Fruit fly (Drosophila melanogaster) whole organism, embryonic: ENCODE results near the gene Cht5.
A peak's percentile ranks its signal among the peaks of the same experiment; 100 is the strongest.

ENCODE experiments used
- CG1024 ChIP-seq: fragments of 200-800 bp; sonication (Bioruptor generic); IDR thresholded peaks from 2 replicates; pipeline ENCODE4 v1.3.6; 2022; ENCODE audit warnings: missing biosample characterization, missing genetic modification characterization
- CG11560 ChIP-seq: fragments of 200-800 bp; sonication (Bioruptor generic); IDR thresholded peaks from 3 replicates; pipeline ENCODE4 v1.3.6; 2022; ENCODE audit warnings: missing biosample characterization, missing genetic modification characterization
- CG12071 ChIP-seq: fragments of 200-800 bp; sonication (Bioruptor generic); optimal IDR thresholded peaks from 3 replicates; lab custom pipeline; 2018; ENCODE audit warnings: missing biosample characterization, mild to moderate bottlenecking, missing genetic modification characterization
- CG12659 ChIP-seq: fragments of 200-800 bp; sonication (Bioruptor generic); optimal IDR thresholded peaks from 3 replicates; lab custom pipeline; 2017; ENCODE audit warnings: mild to moderate bottlenecking, missing biosample characterization, missing genetic modification reagents, missing genetic modification characterization
- CG13287 ChIP-seq: fragments of 200-800 bp; sonication (Bioruptor generic); IDR thresholded peaks from 2 replicates; pipeline ENCODE4 v1.3.6; 2022; ENCODE audit warnings: missing biosample characterization, missing genetic modification characterization; ENCODE audit not compliant: partially characterized antibody
- CG13775 ChIP-seq: fragments of 200-800 bp; sonication (Bioruptor generic); optimal IDR thresholded peaks from 3 replicates; lab custom pipeline; 2017; ENCODE audit warnings: missing biosample characterization, mild to moderate bottlenecking, missing genetic modification characterization
- CG14710 ChIP-seq: fragments of 200-800 bp; sonication (Bioruptor generic); optimal IDR thresholded peaks from 3 replicates; lab custom pipeline; 2019; ENCODE audit warnings: missing biosample characterization, mild to moderate bottlenecking, missing genetic modification characterization, moderate library complexity
- CG14860 ChIP-seq: fragments of 200-800 bp; sonication (Bioruptor generic); IDR thresholded peaks from 3 replicates; pipeline ENCODE4 v1.3.6; 2022; ENCODE audit warnings: missing biosample characterization, missing genetic modification characterization; ENCODE audit not compliant: partially characterized antibody
- CG15601 ChIP-seq: fragments of 200-800 bp; sonication (Bioruptor generic); optimal IDR thresholded peaks from 3 replicates; lab custom pipeline; 2019; ENCODE audit warnings: missing biosample characterization, mild to moderate bottlenecking, missing genetic modification characterization, moderate library complexity
- CG17385 ChIP-seq: fragments of 200-800 bp; sonication (Bioruptor generic); optimal IDR thresholded peaks from 3 replicates; lab custom pipeline; 2018; ENCODE audit warnings: missing biosample characterization, mild to moderate bottlenecking, missing genetic modification characterization
- CG18011 ChIP-seq: fragments of 200-800 bp; sonication (Bioruptor generic); optimal IDR thresholded peaks from 2 replicates; lab custom pipeline; 2017; ENCODE audit warnings: missing biosample characterization, missing genetic modification characterization, mild to moderate bottlenecking, moderate library complexity, missing genotype
- CG2120 ChIP-seq: fragments of 200-800 bp; sonication (Bioruptor generic); optimal IDR thresholded peaks from 3 replicates; lab custom pipeline; 2016; ENCODE audit warnings: missing biosample characterization, missing genetic modification characterization
- CG2712 ChIP-seq: fragments of 200-800 bp; optimal IDR thresholded peaks from 3 replicates; lab custom pipeline; 2019; ENCODE audit warnings: missing biosample characterization, mild to moderate bottlenecking, missing genetic modification characterization, moderate library complexity
- CG4282 ChIP-seq: fragments of 200-800 bp; sonication (Bioruptor generic); optimal IDR thresholded peaks from 2 replicates; lab custom pipeline; 2016; ENCODE audit warnings: missing biosample characterization, missing genetic modification characterization
- CG5953 ChIP-seq: fragments of 200-800 bp; sonication (Bioruptor generic); IDR thresholded peaks from 2 replicates; pipeline ENCODE4 v1.3.6; 2022; ENCODE audit warnings: missing biosample characterization, missing genetic modification characterization
- CG7745 ChIP-seq: fragments of 200-800 bp; sonication (Bioruptor generic); optimal IDR thresholded peaks from 2 replicates; lab custom pipeline; 2018; ENCODE audit warnings: missing biosample characterization, mild to moderate bottlenecking, missing genetic modification characterization, moderate library complexity
- CG7839 ChIP-seq: fragments of 200-800 bp; sonication (Bioruptor generic); optimal IDR thresholded peaks from 3 replicates; lab custom pipeline; 2018; ENCODE audit warnings: missing biosample characterization, mild to moderate bottlenecking, missing genetic modification characterization, moderate library complexity
- CG7963 ChIP-seq: fragments of 200-800 bp; sonication (Bioruptor generic); IDR thresholded peaks from 3 replicates; pipeline ENCODE4 v1.3.6; 2022; ENCODE audit warnings: missing biosample characterization, missing genetic modification characterization; ENCODE audit not compliant: partially characterized antibody
- CG8281 ChIP-seq: fragments of 200-800 bp; sonication (Bioruptor generic); optimal IDR thresholded peaks from 2 replicates; lab custom pipeline; 2018; ENCODE audit warnings: missing biosample characterization, mild to moderate bottlenecking, missing genetic modification characterization, moderate library complexity
- CG8290 ChIP-seq, 3 experiments: fragments of 200-800 bp; sonication (Bioruptor generic); optimal IDR thresholded peaks; 2 replicates each; lab custom pipeline; 2016 to 2019; ENCODE audit warnings: missing biosample characterization in 3 of 3, missing genetic modification characterization in 3 of 3, mild to moderate bottlenecking in 2 of 3, moderate library complexity in 1 of 3
- CG8924 ChIP-seq: fragments of 200-800 bp; optimal IDR thresholded peaks from 3 replicates; lab custom pipeline; 2019; ENCODE audit warnings: missing biosample characterization, mild to moderate bottlenecking, missing genetic modification characterization, moderate library complexity
- CG9215 ChIP-seq: fragments of 200-800 bp; sonication (Bioruptor generic); IDR thresholded peaks from 2 replicates; pipeline ENCODE4 v1.3.6; 2022; ENCODE audit warnings: missing biosample characterization, missing genetic modification characterization
- CoRest ChIP-seq: fragments of 200-800 bp; sonication (Bioruptor generic); optimal IDR thresholded peaks from 3 replicates; lab custom pipeline; 2018; ENCODE audit warnings: missing biosample characterization, mild to moderate bottlenecking, missing genetic modification characterization, moderate library complexity
- ERR ChIP-seq: fragments of 200-800 bp; sonication (Bioruptor generic); optimal IDR thresholded peaks from 2 replicates; lab custom pipeline; 2016; ENCODE audit warnings: missing biosample characterization, missing genetic modification characterization
- Ets65A ChIP-seq: fragments of 200-800 bp; sonication (Bioruptor generic); peaks from one replicate; lab custom pipeline; 2016; ENCODE audit warnings: missing biosample characterization, missing genetic modification characterization
- HLH4C ChIP-seq: fragments of 200-800 bp; sonication (Bioruptor generic); IDR thresholded peaks from 3 replicates; pipeline ENCODE4 v1.3.6; 2022; ENCODE audit warnings: missing biosample characterization, missing genetic modification characterization; ENCODE audit not compliant: partially characterized antibody
- Hr39 ChIP-seq: fragments of >200 bp; optimal IDR thresholded peaks from 2 replicates; lab custom pipeline; 2017
- Mes4 ChIP-seq: fragments of 200-800 bp; sonication (Bioruptor generic); optimal IDR thresholded peaks from 2 replicates; lab custom pipeline; 2016; ENCODE audit warnings: missing biosample characterization, missing genetic modification characterization
- NFAT ChIP-seq: fragments of 200-800 bp; sonication (Bioruptor generic); IDR thresholded peaks from 2 replicates; pipeline ENCODE4 v1.3.6; 2022; ENCODE audit warnings: missing biosample characterization, missing genetic modification characterization
- Rx ChIP-seq: fragments of 200-800 bp; sonication (Bioruptor generic); IDR thresholded peaks from 2 replicates; pipeline ENCODE4 v1.3.6; 2022; ENCODE audit warnings: missing biosample characterization, missing genetic modification characterization
- Sox100B ChIP-seq: fragments of 200-800 bp; sonication (Bioruptor generic); optimal IDR thresholded peaks from 3 replicates; lab custom pipeline; 2018; ENCODE audit warnings: missing biosample characterization, mild to moderate bottlenecking, missing genetic modification characterization
- Xrp1 ChIP-seq: fragments of 200-800 bp; sonication (Bioruptor generic); IDR thresholded peaks from 2 replicates; pipeline ENCODE4 v1.3.6; 2022; ENCODE audit warnings: missing biosample characterization, missing genetic modification characterization
- ac ChIP-seq: fragments of 200-800 bp; sonication (Bioruptor generic); optimal IDR thresholded peaks from 3 replicates; lab custom pipeline; 2017; ENCODE audit warnings: missing biosample characterization, mild to moderate bottlenecking, missing genetic modification characterization
- croc ChIP-seq: fragments of 200-800 bp; sonication (Bioruptor generic); conservative IDR thresholded peaks from 3 replicates; pipeline ENCODE4 v1.3.6; 2022; ENCODE audit warnings: missing biosample characterization, missing genetic modification characterization
- ems ChIP-seq: fragments of 200-800 bp; sonication (Bioruptor generic); optimal IDR thresholded peaks from 3 replicates; lab custom pipeline; 2016; ENCODE audit warnings: missing biosample characterization, missing genetic modification characterization
- her ChIP-seq: fragments of 200-800 bp; sonication (Bioruptor generic); optimal IDR thresholded peaks from 2 replicates; lab custom pipeline; 2016; ENCODE audit warnings: missing biosample characterization, missing genetic modification characterization
- jumu ChIP-seq: fragments of 200-800 bp; sonication (Bioruptor generic); optimal IDR thresholded peaks from 3 replicates; lab custom pipeline; 2016; ENCODE audit warnings: missing biosample characterization, missing genetic modification characterization
- lmd ChIP-seq: fragments of 200-800 bp; sonication (Bioruptor generic); IDR thresholded peaks from 2 replicates; pipeline ENCODE4 v1.3.6; 2022; ENCODE audit warnings: missing biosample characterization, missing genetic modification characterization
- lola ChIP-seq, 3 experiments: fragments of >200 bp in 2 of 3; fragments of 200-800 bp in 1 of 3; sonication (Bioruptor generic) in 1 of 3; optimal IDR thresholded peaks; 2 replicates each; lab custom pipeline; 2017 to 2019; ENCODE audit warnings: missing biosample characterization in 3 of 3, missing genetic modification characterization in 3 of 3, mild to moderate bottlenecking in 1 of 3, moderate library complexity in 1 of 3
- mam ChIP-seq: fragments of 200-800 bp; sonication (Bioruptor generic); optimal IDR thresholded peaks from 3 replicates; lab custom pipeline; 2016; ENCODE audit warnings: missing biosample characterization, missing genetic modification characterization
- onecut ChIP-seq: fragments of 200-800 bp; sonication (Bioruptor generic); IDR thresholded peaks from 2 replicates; pipeline ENCODE4 v1.3.6; 2022; ENCODE audit warnings: missing biosample characterization, missing genetic modification characterization
- pb ChIP-seq: fragments of 200-800 bp; sonication (Bioruptor generic); optimal IDR thresholded peaks from 3 replicates; lab custom pipeline; 2016; ENCODE audit warnings: missing biosample characterization, missing genetic modification characterization
- pum ChIP-seq: fragments of 200-800 bp; sonication (Bioruptor generic); optimal IDR thresholded peaks from 2 replicates; lab custom pipeline; 2016; ENCODE audit warnings: missing biosample characterization, missing genetic modification characterization
- rib ChIP-seq: fragments of 200-800 bp; sonication (Bioruptor generic); IDR thresholded peaks from 2 replicates; pipeline ENCODE4 v1.3.6; 2022; ENCODE audit warnings: missing biosample characterization, missing genetic modification characterization
- ro ChIP-seq: fragments of 200-800 bp; sonication (Bioruptor generic); IDR thresholded peaks from 2 replicates; pipeline ENCODE4 v1.3.6; 2022; ENCODE audit warnings: missing biosample characterization, missing genetic modification characterization
- slbo ChIP-seq: fragments of 200-800 bp; sonication (Bioruptor generic); IDR thresholded peaks from 2 replicates; pipeline ENCODE4 v1.3.6; 2022; ENCODE audit warnings: missing biosample characterization, missing genetic modification characterization
- trem ChIP-seq: fragments of 200-800 bp; optimal IDR thresholded peaks from 3 replicates; lab custom pipeline; 2019; ENCODE audit warnings: missing biosample characterization, mild to moderate bottlenecking, missing genetic modification characterization, moderate library complexity
- twi ChIP-seq: fragments of 200-800 bp; optimal IDR thresholded peaks from 2 replicates; lab custom pipeline; 2019; ENCODE audit warnings: missing biosample characterization, mild to moderate bottlenecking, missing genetic modification characterization, moderate library complexity
- zen ChIP-seq: fragments of 200-800 bp; sonication (Bioruptor generic); optimal IDR thresholded peaks from 3 replicates; lab custom pipeline; 2018; ENCODE audit warnings: missing biosample characterization, mild to moderate bottlenecking, missing genetic modification characterization, moderate library complexity

Gene Cht5

dm6 chr3R:13799567-13800429 is 32.4 kb downstream of the Cht5 start (continued):
- TF ChIP-seq CG11560 (tag; lab: Robert Waterston, UW) (no peak), CG13775 (GFP tag; lab: Kevin White, UChicago) (peak; percentile 60), ac (peak; percentile 18), Hr39 (lab: Kevin White, UChicago) (no peak), onecut (no peak), jumu (GFP tag; lab: Kevin White, UChicago) (no peak), ERR (GFP tag; lab: Kevin White, UChicago) (no peak), CG8290 (GFP tag; optimal IDR thresholded peaks at IDR 0.05; lab: Kevin White, UChicago) (no peak), CG8290 (tag; optimal IDR thresholded peaks at IDR 0.05; lab: Kevin White, UChicago) (no peak), croc (GFP tag; lab: Robert Waterston, UW) (no peak), slbo (peak; percentile 29; the same call in 1 of the 2 replicates), Mes4 (GFP tag; lab: Kevin White, UChicago) (no peak), HLH4C (no peak), NFAT (GFP tag; lab: Robert Waterston, UW) (no peak), rib (GFP tag; lab: Robert Waterston, UW) (no peak), CoRest (tag; lab: Kevin White, UChicago) (peak; percentile 58), ro (GFP tag; lab: Robert Waterston, UW) (no peak), trem (tag; lab: Kevin White, UChicago) (peak; percentile 43), pb (GFP tag; lab: Kevin White, UChicago) (no peak), CG13287 (GFP tag; lab: Robert Waterston, UW) (no peak), CG7839 (tag; lab: Kevin White, UChicago) (peak; percentile 63), lmd (GFP tag; lab: Robert Waterston, UW) (no peak), CG12659 (peak; percentile 27), CG14860 (no peak), CG1024 (GFP tag; lab: Robert Waterston, UW) (no peak), CG8281 (tag; lab: Kevin White, UChicago) (no peak), ems (GFP tag; lab: Kevin White, UChicago) (no peak), CG7963 (GFP tag; lab: Robert Waterston, UW) (no peak), CG9215 (GFP tag; lab: Robert Waterston, UW) (no peak), Ets65A (GFP tag; lab: Kevin White, UChicago) (peak; percentile 67), CG8924 (tag; lab: Kevin White, UChicago) (peak; percentile 54), CG2120 (GFP tag; lab: Kevin White, UChicago) (no peak), lola (GFP tag; optimal IDR thresholded peaks at IDR 0.05; lab: Kevin White, UChicago) (peak in 1 of 3 experiments; percentile 63), her (GFP tag; lab: Kevin White, UChicago) (no peak), zen (tag; lab: Kevin White, UChicago) (peak; percentile 62), Rx (GFP tag; lab: Robert Waterston, UW) (no peak), CG5953 (GFP tag; lab: Robert Waterston, UW) (no peak), CG12071 (no peak), CG7745 (no peak), mam (GFP tag; lab: Kevin White, UChicago) (no peak), Xrp1 (GFP tag; lab: Robert Waterston, UW) (peak; percentile 68; the same call in 1 of the 2 replicates), twi (tag; lab: Kevin White, UChicago) (no peak), Sox100B (peak; percentile 43), CG14710 (peak; percentile 64), CG2712 (tag; lab: Kevin White, UChicago) (peak; percentile 75), CG4282 (GFP tag; lab: Kevin White, UChicago) (no peak), CG18011 (no peak), CG15601 (peak; percentile 28), pum (GFP tag; lab: Kevin White, UChicago) (no peak), CG17385 (GFP tag; lab: Kevin White, UChicago) (peak; percentile 25)
